Worm (Caenorhabditis elegans) whole organism, mixed stage, embryonic: Measurements from ENCODE around the gene srx-101.
A peak's percentile ranks its signal among the peaks of the same experiment; 100 is the strongest.

Experiments
- M03D4.4 ChIP-seq: sonication (generic microtip); optimal IDR thresholded peaks from 2 replicates; lab custom pipeline; 2017; ENCODE audit warnings: mild to moderate bottlenecking, missing genetic modification characterization, missing compliant biosample characterization
- bed-3 ChIP-seq: fragments of 200-800 bp; sonication (Bioruptor generic); optimal IDR thresholded peaks from 3 replicates; lab custom pipeline; 2018; ENCODE audit warnings: mild to moderate bottlenecking, missing genetic modification characterization, moderate library complexity, missing compliant biosample characterization
- blmp-1 ChIP-seq: fragments of 150-350 bp; optimal IDR thresholded peaks from 2 replicates; lab custom pipeline; 2014; ENCODE audit warnings: missing biosample characterization, missing genetic modification characterization
- ceh-43 ChIP-seq: fragments of 200-800 bp; sonication (Bioruptor generic); optimal IDR thresholded peaks from 2 replicates; lab custom pipeline; 2018; ENCODE audit warnings: mild to moderate bottlenecking, missing genetic modification characterization, moderate library complexity, missing compliant biosample characterization
- ceh-83 ChIP-seq: fragments of 200-800 bp; sonication (Bioruptor generic); optimal IDR thresholded peaks from 2 replicates; lab custom pipeline; 2018; ENCODE audit warnings: mild to moderate bottlenecking, missing genetic modification characterization, missing compliant biosample characterization
- ces-1 ChIP-seq: fragments of 150-350 bp; optimal IDR thresholded peaks from 2 replicates; lab custom pipeline; 2014; ENCODE audit warnings: missing biosample characterization, missing genetic modification reagents, missing genetic modification characterization
- cnd-1 ChIP-seq: fragments of 200-800 bp; sonication (Bioruptor generic); optimal IDR thresholded peaks from 2 replicates; lab custom pipeline; 2018; ENCODE audit warnings: mild to moderate bottlenecking, missing genetic modification characterization, missing compliant biosample characterization
- drap-1 ChIP-seq: fragments of 200-800 bp; sonication (Bioruptor generic); optimal IDR thresholded peaks from 3 replicates; lab custom pipeline; 2018; ENCODE audit warnings: mild to moderate bottlenecking, missing genetic modification characterization, missing compliant biosample characterization
- elt-1 ChIP-seq: sonication (generic microtip); optimal IDR thresholded peaks from 2 replicates; lab custom pipeline; 2017; ENCODE audit warnings: missing genetic modification characterization, mild to moderate bottlenecking, missing compliant biosample characterization, antibody characterized with exemption, moderate library complexity, borderline replicate concordance; ENCODE audit not compliant: insufficient read depth
- elt-3 ChIP-seq: fragments of 150-350 bp; optimal IDR thresholded peaks from 2 replicates; lab custom pipeline; 2014; ENCODE audit warnings: missing biosample characterization, missing genetic modification characterization
- flh-1 ChIP-seq: fragments of 200-800 bp; sonication (Bioruptor generic); optimal IDR thresholded peaks from 2 replicates; lab custom pipeline; 2018; ENCODE audit warnings: mild to moderate bottlenecking, missing genetic modification characterization, moderate library complexity, missing compliant biosample characterization
- hlh-1 ChIP-seq: fragments of 150-350 bp; optimal IDR thresholded peaks from 2 replicates; lab custom pipeline; 2014; ENCODE audit warnings: missing biosample characterization, missing genetic modification reagents, missing genetic modification characterization
- lin-13 ChIP-seq: fragments of 150-350 bp; optimal IDR thresholded peaks from 2 replicates; lab custom pipeline; 2014; ENCODE audit warnings: missing biosample characterization, missing genetic modification characterization
- lin-32 ChIP-seq: fragments of 200-800 bp; sonication (Bioruptor generic); optimal IDR thresholded peaks from 2 replicates; lab custom pipeline; 2018; ENCODE audit warnings: mild to moderate bottlenecking, missing genetic modification characterization, missing compliant biosample characterization
- lsy-2 ChIP-seq: fragments of 150-350 bp; optimal IDR thresholded peaks from 2 replicates; lab custom pipeline; 2014; ENCODE audit warnings: missing biosample characterization, missing genetic modification characterization
- mab-5 ChIP-seq: fragments of 150-350 bp; optimal IDR thresholded peaks from 2 replicates; lab custom pipeline; 2014; ENCODE audit warnings: missing biosample characterization, missing genetic modification characterization
- mls-2 ChIP-seq: sonication (generic microtip); optimal IDR thresholded peaks from 2 replicates; lab custom pipeline; 2016; ENCODE audit warnings: mild to moderate bottlenecking, missing genetic modification characterization, moderate library complexity, missing compliant biosample characterization
- nhr-2 ChIP-seq: fragments of 150-350 bp; optimal IDR thresholded peaks from 2 replicates; lab custom pipeline; 2014; ENCODE audit warnings: missing biosample characterization, missing genetic modification characterization
- nhr-237 ChIP-seq: fragments of 150-350 bp; optimal IDR thresholded peaks from 2 replicates; lab custom pipeline; 2014; ENCODE audit warnings: missing biosample characterization, missing genetic modification characterization
- pha-4 ChIP-seq: fragments of 150-350 bp; optimal IDR thresholded peaks from 2 replicates; lab custom pipeline; 2018; ENCODE audit warnings: missing biosample characterization, missing genetic modification reagents, missing genetic modification characterization
- sem-2 ChIP-seq: fragments of 200-800 bp; sonication (Bioruptor generic); optimal IDR thresholded peaks from 2 replicates; lab custom pipeline; 2018; ENCODE audit warnings: mild to moderate bottlenecking, missing genetic modification characterization, missing compliant biosample characterization
- snpc-4 ChIP-seq: fragments of 150-350 bp; optimal IDR thresholded peaks from 2 replicates; lab custom pipeline; 2014; ENCODE audit warnings: missing biosample characterization, missing genetic modification characterization
- unc-120 ChIP-seq: sonication (generic microtip); optimal IDR thresholded peaks from 2 replicates; lab custom pipeline; 2017; ENCODE audit warnings: missing genetic modification characterization, missing compliant biosample characterization; ENCODE audit not compliant: poor library complexity, severe bottlenecking
- unc-39 ChIP-seq: fragments of 150-350 bp; optimal IDR thresholded peaks from 2 replicates; lab custom pipeline; 2014; ENCODE audit warnings: missing biosample characterization, missing genetic modification characterization
- unc-62 ChIP-seq: fragments of 150-350 bp; optimal IDR thresholded peaks from 2 replicates; lab custom pipeline; 2014; ENCODE audit warnings: missing biosample characterization, missing genetic modification reagents, missing genetic modification characterization
- zip-8 ChIP-seq: fragments of 150-350 bp; optimal IDR thresholded peaks from 2 replicates; lab custom pipeline; 2014; ENCODE audit warnings: missing biosample characterization, missing genetic modification characterization
- ztf-11 ChIP-seq: fragments of 150-350 bp; optimal IDR thresholded peaks from 2 replicates; lab custom pipeline; 2014; ENCODE audit warnings: missing biosample characterization, missing genetic modification characterization

srx-101 gene

DNA sequence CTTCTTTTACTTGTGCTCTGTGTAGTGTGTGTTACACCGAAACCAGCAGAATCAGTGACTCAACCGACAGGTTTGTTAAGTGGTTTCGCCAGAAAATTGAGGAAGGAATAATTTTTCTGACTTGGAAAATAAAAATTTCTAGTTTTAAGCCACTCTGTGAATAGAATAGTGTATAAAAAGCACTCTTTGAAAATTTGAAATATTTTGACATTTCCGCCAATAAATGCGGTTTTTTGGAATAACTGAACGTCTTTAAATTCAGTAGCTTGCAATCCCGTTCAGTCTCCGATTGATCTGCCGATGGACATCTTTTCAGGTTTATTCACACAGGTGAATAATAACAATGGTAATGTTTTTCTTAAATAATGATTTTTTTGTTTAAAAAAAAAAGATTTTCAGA is 26.1 kb downstream of the srx-101 start, which contains the start of gene F19B10.3:
Gene F19B10.3 (plus strand): TSS at position 301 of the 400 bp plus-strand sequence.
- TF ChIP-seq unc-62 (GFP tag; lab: Kevin White, UChicago) (no peak), ces-1 (GFP tag; lab: Kevin White, UChicago) (no peak), mls-2 (tag; lab: Kevin White, UChicago) (no peak), unc-120 (tag; lab: Kevin White, UChicago) (no peak), mab-5 (no peak), zip-8 (tag; lab: Kevin White, UChicago) (no peak), cnd-1 (tag; lab: Kevin White, UChicago) (no peak), M03D4.4 (tag; lab: Kevin White, UChicago) (no peak), blmp-1 (tag; lab: Kevin White, UChicago) (no peak), snpc-4 (tag; lab: Kevin White, UChicago) (no peak), bed-3 (no peak), nhr-237 (no peak), drap-1 (no peak), nhr-2 (no peak)

DNA sequence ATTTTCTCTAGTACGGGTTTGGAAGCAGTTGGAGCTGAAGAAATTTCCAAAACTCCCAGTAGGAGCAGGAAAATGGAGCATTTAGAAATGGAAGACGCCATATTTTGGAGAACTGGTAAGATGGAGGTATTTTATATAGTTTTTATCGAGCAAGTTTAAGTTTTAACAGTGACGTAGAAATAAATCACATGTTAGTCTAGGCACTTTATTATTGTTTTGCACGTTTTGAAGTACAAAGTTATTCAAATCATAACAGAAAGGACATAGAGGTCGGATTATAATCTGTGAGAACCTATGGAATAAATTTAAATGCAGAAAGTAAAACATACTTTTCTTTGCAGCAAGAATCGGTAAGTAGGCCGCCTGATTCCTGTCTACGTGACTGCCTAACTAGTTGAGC is 26.8 kb downstream of the srx-101 start, which contains the start of gene F19B10.6:
Gene F19B10.6 (minus strand): TSS at position 101 of the 400 bp plus-strand sequence.
- TF ChIP-seq ceh-43 (GFP tag; lab: Kevin White, UChicago) (no peak), bed-3 (no peak)

DNA sequence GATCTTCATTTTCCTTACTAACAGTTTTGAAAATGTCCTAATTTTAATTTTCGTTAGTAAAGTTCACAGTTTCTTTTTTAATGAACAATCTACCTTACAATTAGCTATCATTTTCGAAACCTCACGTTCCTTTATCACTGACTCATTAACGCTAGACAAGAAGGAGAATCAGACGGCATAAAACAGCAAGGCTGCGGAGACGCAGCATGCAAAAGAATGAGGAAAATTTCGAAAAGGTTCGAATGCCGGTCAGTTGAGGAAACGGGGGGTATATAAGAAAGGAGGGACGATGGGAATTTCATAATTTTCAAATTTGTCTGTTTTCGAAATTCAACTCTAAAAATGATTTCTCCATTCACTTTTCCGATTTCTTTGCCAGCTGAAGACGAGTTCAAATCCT is 28.6 kb downstream of the srx-101 start, which contains the start of gene F19B10.13:
Gene F19B10.13 (plus strand): TSS at position 343 of the 400 bp plus-strand sequence.
- TF ChIP-seq bed-3 (no peak), elt-3 (tag; lab: Kevin White, UChicago) (peak; percentile 61), ceh-83 (GFP tag; lab: Kevin White, UChicago) (no peak)
- TF ChIP-seq, all 35 proteins: peak for 1

ce11 chrII:3659776-3660175 is 30.8 kb downstream of the srx-101 start, which contains the start of gene F19B10.4:
F19B10.4 (plus strand) TSS chrII:3660076.
- TF ChIP-seq flh-1 (GFP tag; lab: Kevin White, UChicago) (no peak), lin-32 (GFP tag; lab: Kevin White, UChicago) (no peak), M03D4.4 (tag; lab: Kevin White, UChicago) (no peak), nhr-2 (no peak), blmp-1 (tag; lab: Kevin White, UChicago) (no peak), cnd-1 (tag; lab: Kevin White, UChicago) (no peak), ceh-43 (GFP tag; lab: Kevin White, UChicago) (no peak), hlh-1 (tag; lab: Kevin White, UChicago) (no peak), ztf-11 (tag; lab: Kevin White, UChicago) (no peak), unc-62 (GFP tag; lab: Kevin White, UChicago) (no peak), lin-13 (tag; lab: Kevin White, UChicago) (no peak)

DNA sequence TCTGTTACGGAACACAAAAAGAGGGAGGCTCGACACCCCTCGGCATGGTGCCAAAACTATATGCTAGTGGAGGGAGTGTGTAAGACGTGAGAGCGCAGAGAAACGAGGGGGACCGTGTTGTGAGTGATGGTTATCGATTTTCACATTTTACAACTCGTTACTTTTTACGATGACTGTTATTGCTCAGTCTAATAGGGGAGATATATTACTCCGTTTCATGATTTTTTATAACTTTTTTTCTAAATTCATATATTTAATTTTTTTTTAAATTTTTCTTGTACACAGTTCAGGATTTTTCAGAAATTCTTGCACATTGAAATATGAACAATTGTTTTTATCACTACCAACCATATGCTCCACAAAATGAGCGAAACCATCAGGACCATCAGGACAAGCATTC is 35.2 kb downstream of the srx-101 start, which contains the start of gene F19B10.5:
Gene F19B10.5 (plus strand): TSS at position 301 of the 400 bp plus-strand sequence.
- TF ChIP-seq elt-1 (tag; lab: Kevin White, UChicago) (no peak), unc-39 (no peak), ceh-43 (GFP tag; lab: Kevin White, UChicago) (no peak), flh-1 (GFP tag; lab: Kevin White, UChicago) (no peak), drap-1 (no peak)
- TF ChIP-seq, all 35 proteins: peak for 0

DNA sequence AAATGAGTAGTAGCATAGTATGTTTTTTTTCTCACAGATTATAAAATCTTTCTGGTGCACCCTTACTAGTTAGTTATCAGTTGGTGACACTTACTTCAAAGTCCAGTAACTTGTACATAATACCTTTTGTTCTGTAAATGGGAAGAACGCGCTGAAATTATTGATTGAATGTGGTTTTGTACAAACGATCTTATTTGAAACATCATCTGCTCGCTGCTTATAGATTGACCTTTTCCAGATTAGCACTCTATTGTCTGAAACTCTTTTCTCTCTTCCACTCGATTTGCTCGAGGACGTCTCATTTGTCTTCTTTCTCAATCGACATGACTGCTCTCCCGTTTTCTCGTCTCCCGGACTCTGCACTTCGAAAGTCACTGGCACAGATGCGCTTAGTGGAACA is 43.4 kb downstream of the srx-101 start, which contains the start of gene fbxb-33:
Gene fbxb-33 (plus strand): TSS at position 301 of the 400 bp plus-strand sequence.
- TF ChIP-seq sem-2 (GFP tag; lab: Kevin White, UChicago) (no peak), ztf-11 (tag; lab: Kevin White, UChicago) (no peak), lsy-2 (tag; lab: Kevin White, UChicago) (no peak), nhr-2 (no peak), flh-1 (GFP tag; lab: Kevin White, UChicago) (no peak), unc-39 (no peak), ces-1 (GFP tag; lab: Kevin White, UChicago) (no peak), pha-4 (tag; lab: Kevin White, UChicago) (no peak), unc-62 (GFP tag; lab: Kevin White, UChicago) (no peak), drap-1 (no peak), bed-3 (no peak), lin-32 (GFP tag; lab: Kevin White, UChicago) (no peak), ceh-83 (GFP tag; lab: Kevin White, UChicago) (no peak), nhr-237 (no peak), elt-1 (tag; lab: Kevin White, UChicago) (no peak)
